Fruit fly (Drosophila melanogaster): ENCODE data around the gene Socs16D.

Gene Socs16D

dm6 chrX:17802353-17803121 is 24.8 kb downstream of the Socs16D start:
- TF ChIP-seq emc (GFP tag; optimal IDR thresholded peaks at IDR 0.05) (no peak), HHEX (GFP tag; optimal IDR thresholded peaks at IDR 0.05) (peak; percentile 34), usp (GFP tag; optimal IDR thresholded peaks at IDR 0.05) (no peak), CG31224 (GFP tag; IDR thresholded peaks at IDR 0.05) (no peak), Drgx (GFP tag; IDR thresholded peaks at IDR 0.05) (peak; percentile 49; the same call in 1 of the 2 replicates), CG7839 (tag; optimal IDR thresholded peaks at IDR 0.05) (peak; percentile 69), CG30403 (GFP tag; optimal IDR thresholded peaks at IDR 0.05) (peak; percentile 66), Fer2 (tag; optimal IDR thresholded peaks at IDR 0.05) (no peak), bcd (GFP tag; optimal IDR thresholded peaks at IDR 0.05) (peak; percentile 42), CG17802 (tag; optimal IDR thresholded peaks at IDR 0.05) (no peak), chm (GFP tag; IDR thresholded peaks at IDR 0.05) (no peak), ato (GFP tag; IDR thresholded peaks at IDR 0.05; ENCODE audit: partially characterized antibody) (no peak), CG12104 (GFP tag; optimal IDR thresholded peaks at IDR 0.05) (peak; percentile 4), CG9932 (GFP tag; IDR thresholded peaks at IDR 0.05) (peak; percentile 30; the same call in 1 of the 2 replicates), CG12942 (GFP tag; optimal IDR thresholded peaks at IDR 0.05) (peak; percentile 5), Dek (tag; optimal IDR thresholded peaks at IDR 0.05) (peak; percentile 8), CG8924 (tag; optimal IDR thresholded peaks at IDR 0.05) (no peak), CG32532 (GFP tag; IDR thresholded peaks at IDR 0.05) (no peak), gsb-n (tag; optimal IDR thresholded peaks at IDR 0.05) (no peak), CG18599 (GFP tag; optimal IDR thresholded peaks at IDR 0.05) (peak; percentile 67), CG4730 (GFP tag; IDR thresholded peaks at IDR 0.05) (peak; percentile 26; the same call in 1 of the 2 replicates), Chrac-16 (GFP tag; optimal IDR thresholded peaks at IDR 0.05) (peak; percentile 12), Ssrp (tag; optimal IDR thresholded peaks at IDR 0.05) (peak; percentile 42), E2f2 (GFP tag; IDR thresholded peaks at IDR 0.05) (no peak), prd (optimal IDR thresholded peaks at IDR 0.05) (no peak), prd (GFP tag; IDR thresholded peaks at IDR 0.05) (peak; percentile 57; the same call in 1 of the 3 replicates), Nf-YB (GFP tag; optimal IDR thresholded peaks at IDR 0.05) (peak; percentile 78), CG4360 (GFP tag; IDR thresholded peaks at IDR 0.05) (peak; percentile 77), CG33213 (GFP tag; optimal IDR thresholded peaks at IDR 0.05) (no peak), CG9876 (GFP tag; optimal IDR thresholded peaks at IDR 0.05) (no peak), Hr51 (GFP tag; optimal IDR thresholded peaks at IDR 0.05) (peak in 1 of 2 experiments; percentile 60), CG2120 (GFP tag; optimal IDR thresholded peaks at IDR 0.05) (peak; percentile 61), CG14710 (tag; optimal IDR thresholded peaks at IDR 0.05) (peak; percentile 6), CG11093 (GFP tag; IDR thresholded peaks at IDR 0.05) (0 out of 3 replicates have a peak, but pooled peaks have one; percentile 32), kni (GFP tag; optimal IDR thresholded peaks at IDR 0.05) (no peak), CG9215 (GFP tag; IDR thresholded peaks at IDR 0.05) (peak; percentile 40; the same call in 1 of the 2 replicates), zf30C (GFP tag; optimal IDR thresholded peaks at IDR 0.05) (peak; percentile 51), ash1 (GFP tag; optimal IDR thresholded peaks at IDR 0.05) (no peak), pan (optimal IDR thresholded peaks at IDR 0.05) (no peak), pan (GFP tag; optimal IDR thresholded peaks at IDR 0.05 in 1 of 2, IDR thresholded peaks at IDR 0.05 in 1 of 2) (no peak), CG31365 (tag; optimal IDR thresholded peaks at IDR 0.05) (no peak), dmrt11E (tag; optimal IDR thresholded peaks at IDR 0.05) (peak; percentile 44), az2 (GFP tag; optimal IDR thresholded peaks at IDR 0.05) (peak; percentile 22), Hsf (GFP tag; optimal IDR thresholded peaks at IDR 0.05) (peak; percentile 23), nom (GFP tag; optimal IDR thresholded peaks at IDR 0.05) (peak; percentile 38), chif (GFP tag; optimal IDR thresholded peaks at IDR 0.05) (peak in 1 of 2 experiments; percentile 29), CG32767 (GFP tag; IDR thresholded peaks at IDR 0.05) (no peak), bowl (GFP tag; IDR thresholded peaks at IDR 0.05) (no peak), nau (GFP tag; optimal IDR thresholded peaks at IDR 0.05) (no peak)
